Worm (Caenorhabditis elegans): ENCODE measurements around the gene map-1.

DNA sequence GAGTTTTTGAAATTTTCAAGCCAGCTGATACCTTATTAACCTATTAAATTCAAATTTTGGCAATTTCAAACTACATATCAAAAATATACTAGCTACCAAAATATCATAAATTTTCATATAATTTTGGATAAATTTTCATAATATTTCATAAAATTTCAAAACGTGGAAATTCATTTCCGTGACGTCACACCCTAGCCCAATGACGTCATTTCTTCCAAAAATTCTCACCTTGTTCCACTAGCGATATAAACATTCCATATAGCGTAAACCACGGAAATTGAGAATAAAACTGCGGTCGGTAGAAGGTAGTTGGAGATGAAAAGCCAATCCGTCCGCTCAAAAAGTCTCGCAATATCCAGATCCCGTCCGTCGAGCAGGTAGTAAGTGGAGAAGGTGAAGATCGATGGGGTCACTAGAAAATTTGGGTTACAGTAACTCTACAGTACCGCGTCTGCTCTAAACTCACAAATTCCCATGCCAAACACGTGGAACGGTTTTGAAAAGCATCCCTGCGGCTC, 25.5 kb downstream of the map-1 start:
- TF ChIP-seq ceh-28 (tag; optimal IDR thresholded peaks at IDR 0.05) (no peak), ama-1 (optimal IDR thresholded peaks at IDR 0.05) (no peak), nhr-76 (tag; optimal IDR thresholded peaks at IDR 0.05) (no peak)
